Worm (Caenorhabditis elegans): Measurements from ENCODE around the gene btb-5.

ce11 chrIII:67025-67424, 6.1 kb upstream of the btb-5 start:
- no peak for TF ChIP-seq unc-86 (tag; optimal IDR thresholded peaks at IDR 0.05)
- no peak for TF ChIP-seq ceh-19 (GFP tag; optimal IDR thresholded peaks at IDR 0.05)
- no peak for TF ChIP-seq ceh-14 (tag; optimal IDR thresholded peaks at IDR 0.05)
- no peak for TF ChIP-seq ets-4 (tag; optimal IDR thresholded peaks at IDR 0.05)
- no peak for TF ChIP-seq elt-2 (tag; optimal IDR thresholded peaks at IDR 0.05)
- TF ChIP-seq ahr-1 (tag; optimal IDR thresholded peaks at IDR 0.05), result no peak
- no peak for TF ChIP-seq K09A11.1 (tag; optimal IDR thresholded peaks at IDR 0.05; ENCODE audit: insufficient read depth)
- no peak for TF ChIP-seq C38D4.7 (GFP tag; optimal IDR thresholded peaks at IDR 0.05)
